Worm (Caenorhabditis elegans) whole organism, L1 larva: Measurements from ENCODE around the gene F54F7.9.

Experiments used
- C34B4.2 ChIP-seq: sonication (generic microtip); optimal IDR thresholded peaks from 2 replicates; lab custom pipeline; 2017; ENCODE audit warnings: mild to moderate bottlenecking, missing genetic modification characterization, missing compliant biosample characterization
- F16B12.6 ChIP-seq: fragments of 150-350 bp; optimal IDR thresholded peaks from 2 replicates; lab custom pipeline; 2014; ENCODE audit warnings: missing biosample characterization, missing genetic modification characterization
- ama-1 ChIP-seq: fragments of 150-350 bp; optimal IDR thresholded peaks from 2 replicates; lab custom pipeline; 2014
- fkh-10 ChIP-seq: sonication (generic microtip); optimal IDR thresholded peaks from 2 replicates; lab custom pipeline; 2017; ENCODE audit warnings: missing biosample characterization, missing genetic modification reagents, missing genetic modification characterization
- hlh-4 ChIP-seq: sonication (generic microtip); optimal IDR thresholded peaks from 2 replicates; lab custom pipeline; 2016; ENCODE audit warnings: mild to moderate bottlenecking, missing genetic modification characterization, missing compliant biosample characterization
- isw-1 ChIP-seq: fragments of 200-800 bp; sonication (Bioruptor generic); IDR thresholded peaks from 2 replicates; pipeline ENCODE4 v1.3.6; 2022; ENCODE audit warnings: missing genetic modification characterization, missing compliant biosample characterization
- nhr-12 ChIP-seq: sonication (generic microtip); optimal IDR thresholded peaks from 2 replicates; lab custom pipeline; 2017; ENCODE audit warnings: missing biosample characterization, missing genetic modification characterization
- nhr-28 ChIP-seq: fragments of 150-350 bp; optimal IDR thresholded peaks from 2 replicates; lab custom pipeline; 2014; ENCODE audit warnings: missing biosample characterization, missing genetic modification characterization
- nhr-76 ChIP-seq: sonication (generic microtip); optimal IDR thresholded peaks from 2 replicates; lab custom pipeline; 2017; ENCODE audit warnings: missing biosample characterization, missing genetic modification characterization
- skn-1 ChIP-seq: fragments of 150-350 bp; optimal IDR thresholded peaks from 2 replicates; lab custom pipeline; 2014; ENCODE audit warnings: missing biosample characterization, missing genetic modification characterization
- unc-130 ChIP-seq: fragments of 150-350 bp; optimal IDR thresholded peaks from 2 replicates; lab custom pipeline; 2017; ENCODE audit warnings: missing biosample characterization, missing genetic modification characterization, inconsistent platforms
- zip-4 ChIP-seq: fragments of 200-800 bp; sonication (Bioruptor generic); optimal IDR thresholded peaks from 2 replicates; lab custom pipeline; 2018; ENCODE audit warnings: mild to moderate bottlenecking, missing genetic modification characterization, moderate library complexity, missing compliant biosample characterization

ce11 chrX:11856214-11856613 is 7.7 kb upstream of the F54F7.9 start:
- TF ChIP-seq ama-1 (lab: Kevin White, UChicago) (no peak), F16B12.6 (no peak), isw-1 (GFP tag; lab: Robert Waterston, UW) (no peak), unc-130 (no peak), nhr-12 (tag; lab: Kevin White, UChicago) (no peak), skn-1 (no peak), zip-4 (GFP tag; lab: Kevin White, UChicago) (no peak), fkh-10 (GFP tag; lab: Kevin White, UChicago) (no peak), C34B4.2 (tag; lab: Kevin White, UChicago) (no peak), nhr-28 (no peak), hlh-4 (tag; lab: Kevin White, UChicago) (no peak), nhr-76 (tag; lab: Kevin White, UChicago) (no peak)
